Fruit fly (Drosophila melanogaster) whole organism, embryonic: ENCODE data around the gene Wnt6.

Experiments
- Blimp-1 ChIP-seq: fragments of 200-800 bp; sonication (Bioruptor generic); optimal IDR thresholded peaks from 3 replicates; lab custom pipeline; 2018; ENCODE audit warnings: missing biosample characterization, missing genetic modification characterization, mild to moderate bottlenecking, moderate library complexity, missing genetic modification reagents
- CG10209 ChIP-seq: fragments of 200-800 bp; sonication (Bioruptor generic); optimal IDR thresholded peaks from 3 replicates; lab custom pipeline; 2017; ENCODE audit warnings: missing biosample characterization, mild to moderate bottlenecking, missing genetic modification characterization, missing genetic modification reagents
- CG10462 ChIP-seq: fragments of 200-800 bp; sonication (Bioruptor generic); optimal IDR thresholded peaks from 2 replicates; lab custom pipeline; 2016; ENCODE audit warnings: missing biosample characterization, missing genetic modification characterization
- CG10654 ChIP-seq: fragments of 200-800 bp; sonication (Bioruptor generic); optimal IDR thresholded peaks from 2 replicates; lab custom pipeline; 2016; ENCODE audit warnings: missing biosample characterization, missing genetic modification characterization
- CG10959 ChIP-seq: fragments of 200-800 bp; sonication (Bioruptor generic); IDR thresholded peaks from 2 replicates; pipeline ENCODE4 v1.3.6; 2022; ENCODE audit warnings: missing biosample characterization, missing genetic modification characterization
- CG10979 ChIP-seq: fragments of 200-800 bp; sonication (Bioruptor generic); optimal IDR thresholded peaks from 2 replicates; lab custom pipeline; 2018; ENCODE audit warnings: missing biosample characterization, mild to moderate bottlenecking, missing genetic modification characterization, moderate library complexity
- CG11093 ChIP-seq: fragments of 200-800 bp; sonication (Bioruptor generic); IDR thresholded peaks from 3 replicates; pipeline ENCODE4 v1.3.6; 2022; ENCODE audit warnings: missing biosample characterization, missing genetic modification characterization
- CG11504 ChIP-seq: fragments of 200-800 bp; sonication (Bioruptor generic); optimal IDR thresholded peaks from 3 replicates; lab custom pipeline; 2019; ENCODE audit warnings: missing biosample characterization, mild to moderate bottlenecking, missing genetic modification characterization, moderate library complexity
- CG13624 ChIP-seq: fragments of 200-800 bp; sonication (Bioruptor generic); optimal IDR thresholded peaks from 2 replicates; lab custom pipeline; 2016; ENCODE audit warnings: missing biosample characterization, missing genetic modification characterization
- CG17328 ChIP-seq: fragments of 200-800 bp; sonication (Bioruptor generic); IDR thresholded peaks from 2 replicates; pipeline ENCODE4 v1.3.6; 2022; ENCODE audit warnings: missing biosample characterization, missing genetic modification characterization
- CG17385 ChIP-seq: fragments of 200-800 bp; sonication (Bioruptor generic); optimal IDR thresholded peaks from 3 replicates; lab custom pipeline; 2018; ENCODE audit warnings: missing biosample characterization, mild to moderate bottlenecking, missing genetic modification characterization
- CG17612 ChIP-seq: fragments of 200-800 bp; sonication (Bioruptor generic); IDR thresholded peaks from 2 replicates; pipeline ENCODE4 v1.3.6; 2022; ENCODE audit warnings: missing biosample characterization, missing genetic modification characterization
- CG17829 ChIP-seq: fragments of 200-800 bp; optimal IDR thresholded peaks from 2 replicates; lab custom pipeline; 2019; ENCODE audit warnings: missing biosample characterization, mild to moderate bottlenecking, missing genetic modification characterization, moderate library complexity
- CG2712 ChIP-seq: fragments of 200-800 bp; optimal IDR thresholded peaks from 3 replicates; lab custom pipeline; 2019; ENCODE audit warnings: missing biosample characterization, mild to moderate bottlenecking, missing genetic modification characterization, moderate library complexity
- CG30403 ChIP-seq: fragments of 200-800 bp; sonication (Bioruptor generic); optimal IDR thresholded peaks from 3 replicates; lab custom pipeline; 2016; ENCODE audit warnings: missing biosample characterization, missing genetic modification characterization
- CG32767 ChIP-seq: fragments of 200-800 bp; sonication (Bioruptor generic); IDR thresholded peaks from 2 replicates; pipeline ENCODE4 v1.3.6; 2022; ENCODE audit warnings: missing biosample characterization, missing genetic modification characterization
- CG3407 ChIP-seq: fragments of 200-800 bp; sonication (Bioruptor generic); optimal IDR thresholded peaks from 2 replicates; lab custom pipeline; 2018; ENCODE audit warnings: missing biosample characterization, mild to moderate bottlenecking, missing genetic modification characterization
- CG34422 ChIP-seq: fragments of 200-800 bp; sonication (Bioruptor generic); IDR thresholded peaks from 3 replicates; pipeline ENCODE4 v1.3.6; 2022; ENCODE audit warnings: missing biosample characterization, missing genetic modification characterization
- CG5180 ChIP-seq: fragments of 200-800 bp; sonication (Bioruptor generic); optimal IDR thresholded peaks from 3 replicates; lab custom pipeline; 2017; ENCODE audit warnings: missing biosample characterization, missing genetic modification characterization, mild to moderate bottlenecking, moderate library complexity, missing genetic modification reagents
- CG6689 ChIP-seq: fragments of 200-800 bp; sonication (Bioruptor generic); IDR thresholded peaks from 2 replicates; pipeline ENCODE4 v1.3.6; 2022; ENCODE audit warnings: missing biosample characterization, missing genetic modification characterization
- CG7839 ChIP-seq: fragments of 200-800 bp; sonication (Bioruptor generic); optimal IDR thresholded peaks from 3 replicates; lab custom pipeline; 2018; ENCODE audit warnings: missing biosample characterization, mild to moderate bottlenecking, missing genetic modification characterization, moderate library complexity
- CG8924 ChIP-seq: fragments of 200-800 bp; optimal IDR thresholded peaks from 3 replicates; lab custom pipeline; 2019; ENCODE audit warnings: missing biosample characterization, mild to moderate bottlenecking, missing genetic modification characterization, moderate library complexity
- CG9727 ChIP-seq: fragments of 200-800 bp; sonication (Bioruptor generic); optimal IDR thresholded peaks from 3 replicates; lab custom pipeline; 2017; ENCODE audit warnings: missing biosample characterization, mild to moderate bottlenecking, missing genetic modification characterization
- Camta ChIP-seq: fragments of 200-800 bp; sonication (Bioruptor generic); optimal IDR thresholded peaks from 2 replicates; lab custom pipeline; 2016; ENCODE audit warnings: missing biosample characterization, missing genetic modification characterization
- Chrac-16 ChIP-seq: fragments of 200-800 bp; sonication (Bioruptor generic); optimal IDR thresholded peaks from 3 replicates; lab custom pipeline; 2016; ENCODE audit warnings: missing biosample characterization, missing genetic modification characterization
- ERR ChIP-seq: fragments of 200-800 bp; sonication (Bioruptor generic); optimal IDR thresholded peaks from 2 replicates; lab custom pipeline; 2016; ENCODE audit warnings: missing biosample characterization, missing genetic modification characterization
- Hsf ChIP-seq: fragments of 200-800 bp; sonication (Bioruptor generic); optimal IDR thresholded peaks from 3 replicates; lab custom pipeline; 2016; ENCODE audit warnings: missing biosample characterization, missing genetic modification characterization
- NFAT ChIP-seq: fragments of 200-800 bp; sonication (Bioruptor generic); IDR thresholded peaks from 2 replicates; pipeline ENCODE4 v1.3.6; 2022; ENCODE audit warnings: missing biosample characterization, missing genetic modification characterization
- Oli ChIP-seq: fragments of 200-800 bp; sonication (Bioruptor generic); optimal IDR thresholded peaks from 2 replicates; lab custom pipeline; 2018; ENCODE audit warnings: missing biosample characterization, mild to moderate bottlenecking, missing genetic modification characterization, moderate library complexity
- Ptx1 ChIP-seq: fragments of 200-800 bp; sonication (Bioruptor generic); IDR thresholded peaks from 2 replicates; pipeline ENCODE4 v1.3.6; 2022; ENCODE audit warnings: missing biosample characterization, missing genetic modification characterization
- Ssrp ChIP-seq: fragments of 200-800 bp; sonication (Bioruptor generic); optimal IDR thresholded peaks from 2 replicates; lab custom pipeline; 2018; ENCODE audit warnings: missing biosample characterization, mild to moderate bottlenecking, missing genetic modification characterization, moderate library complexity
- Usf ChIP-seq: fragments of 200-800 bp; sonication (Bioruptor generic); optimal IDR thresholded peaks from 2 replicates; lab custom pipeline; 2017; ENCODE audit warnings: missing genotype, missing biosample characterization, missing genetic modification characterization
- Xbp1 ChIP-seq: fragments of 200-800 bp; sonication (Bioruptor generic); optimal IDR thresholded peaks from 3 replicates; lab custom pipeline; 2016; ENCODE audit warnings: missing biosample characterization, mild to moderate bottlenecking, missing genetic modification characterization
- az2 ChIP-seq: fragments of 200-800 bp; sonication (Bioruptor generic); optimal IDR thresholded peaks from 3 replicates; lab custom pipeline; 2016; ENCODE audit warnings: missing biosample characterization, missing genetic modification characterization
- bsh ChIP-seq, 2 experiments: fragments of 200-800 bp; sonication (Bioruptor generic); optimal IDR thresholded peaks; 2 replicates each; lab custom pipeline; 2017 to 2018; ENCODE audit warnings: mild to moderate bottlenecking in 2 of 2, missing biosample characterization in 2 of 2, missing genetic modification characterization in 2 of 2, moderate library complexity in 1 of 2
- ci ChIP-seq: fragments of 200-800 bp; sonication (Bioruptor generic); IDR thresholded peaks from 3 replicates; pipeline ENCODE4 v1.3.6; 2022; ENCODE audit warnings: missing biosample characterization, missing genetic modification characterization
- croc ChIP-seq: fragments of 200-800 bp; sonication (Bioruptor generic); conservative IDR thresholded peaks from 3 replicates; pipeline ENCODE4 v1.3.6; 2022; ENCODE audit warnings: missing biosample characterization, missing genetic modification characterization
- fd102C ChIP-seq: fragments of 200-800 bp; sonication (Bioruptor generic); optimal IDR thresholded peaks from 2 replicates; lab custom pipeline; 2018; ENCODE audit warnings: missing biosample characterization, mild to moderate bottlenecking, missing genetic modification characterization, moderate library complexity
- ftz-f1 ChIP-seq: fragments of 200-800 bp; sonication (Bioruptor generic); optimal IDR thresholded peaks from 2 replicates; lab custom pipeline; 2016; ENCODE audit warnings: missing biosample characterization, missing genetic modification characterization
- ham ChIP-seq: fragments of 200-800 bp; sonication (Bioruptor generic); IDR thresholded peaks from 2 replicates; pipeline ENCODE4 v1.3.6; 2022; ENCODE audit warnings: missing biosample characterization, missing genetic modification characterization
- knrl ChIP-seq: fragments of 200-800 bp; sonication (Bioruptor generic); IDR thresholded peaks from 3 replicates; pipeline ENCODE4 v1.3.6; 2022; ENCODE audit warnings: missing biosample characterization, missing genetic modification characterization; ENCODE audit not compliant: partially characterized antibody
- luna ChIP-seq: fragments of 200-800 bp; sonication (Bioruptor generic); optimal IDR thresholded peaks from 2 replicates; lab custom pipeline; 2016; ENCODE audit warnings: missing biosample characterization, missing genetic modification characterization
- nmo ChIP-seq: fragments of 200-800 bp; sonication (Bioruptor generic); optimal IDR thresholded peaks from 2 replicates; lab custom pipeline; 2018; ENCODE audit warnings: missing biosample characterization, mild to moderate bottlenecking, missing genetic modification characterization, moderate library complexity
- nom ChIP-seq: fragments of 200-800 bp; sonication (Bioruptor generic); optimal IDR thresholded peaks from 2 replicates; lab custom pipeline; 2017; ENCODE audit warnings: missing biosample characterization, missing genetic modification characterization, mild to moderate bottlenecking, moderate library complexity, missing genetic modification reagents
- pan ChIP-seq, 4 experiments: fragments of >200 bp in 3 of 4; fragments of 200-800 bp in 1 of 4; sonication (Bioruptor generic) in 1 of 4; optimal IDR thresholded peaks in 3 of 4; IDR thresholded peaks in 1 of 4; 2 replicates each; pipeline versions ENCODE4 v1.3.6 to Lab custom; 2017 to 2022; ENCODE audit warnings: missing biosample characterization in 2 of 4, missing genetic modification characterization in 2 of 4, mixed read lengths in 1 of 4
- sens-2 ChIP-seq: fragments of 200-800 bp; sonication (Bioruptor generic); IDR thresholded peaks from 2 replicates; pipeline ENCODE4 v1.3.6; 2022; ENCODE audit warnings: missing biosample characterization, missing genetic modification characterization
- ssp ChIP-seq: fragments of 200-800 bp; sonication (Bioruptor generic); IDR thresholded peaks from 2 replicates; pipeline ENCODE4 v1.3.6; 2022; ENCODE audit warnings: missing biosample characterization, missing genetic modification characterization
- tin ChIP-seq: fragments of 200-800 bp; sonication (Bioruptor generic); optimal IDR thresholded peaks from 3 replicates; lab custom pipeline; 2016; ENCODE audit warnings: missing biosample characterization, missing genetic modification characterization
- tx ChIP-seq: fragments of 200-800 bp; sonication (Bioruptor generic); optimal IDR thresholded peaks from 2 replicates; lab custom pipeline; 2016; ENCODE audit warnings: missing biosample characterization, missing genetic modification characterization
- unpg ChIP-seq: fragments of 200-800 bp; sonication (Bioruptor generic); optimal IDR thresholded peaks from 3 replicates; lab custom pipeline; 2018; ENCODE audit warnings: missing biosample characterization, mild to moderate bottlenecking, missing genetic modification characterization, moderate library complexity

Wnt6 gene

dm6 chr2L:7291968-7292367 lies 41.5 kb upstream of the Wnt6 start (continued):
- TF ChIP-seq CG11093 (GFP tag; lab: Robert Waterston, UW) (no peak), CG30403 (GFP tag; lab: Kevin White, UChicago) (peak; percentile 18), CG10959 (GFP tag; lab: Robert Waterston, UW) (peak; percentile 49), tx (GFP tag; lab: Kevin White, UChicago) (no peak), CG9727 (GFP tag; lab: Kevin White, UChicago) (peak; percentile 71), Ptx1 (GFP tag; lab: Robert Waterston, UW) (0 out of 2 replicates have a peak, but pooled peaks have one; percentile 16), CG7839 (tag; lab: Kevin White, UChicago) (peak; percentile 17), ssp (GFP tag; lab: Robert Waterston, UW) (0 out of 2 replicates have a peak, but pooled peaks have one; percentile 30), Camta (no peak), Oli (tag; lab: Kevin White, UChicago) (peak; percentile 31), ci (0 out of 3 replicates have a peak, but pooled peaks have one; percentile 55), CG34422 (GFP tag; lab: Robert Waterston, UW) (no peak), Usf (GFP tag; lab: Kevin White, UChicago) (no peak), CG10654 (no peak), NFAT (no peak), fd102C (GFP tag; lab: Kevin White, UChicago) (peak; percentile 8), CG13624 (no peak), Xbp1 (GFP tag; lab: Kevin White, UChicago) (no peak), luna (GFP tag; lab: Kevin White, UChicago) (no peak), tin (GFP tag; lab: Kevin White, UChicago) (peak; percentile 6), CG2712 (peak; percentile 25), CG10462 (GFP tag; lab: Kevin White, UChicago) (no peak), CG11504 (tag; lab: Kevin White, UChicago) (peak; percentile 32), Hsf (GFP tag; lab: Kevin White, UChicago) (peak; percentile 1), CG17385 (GFP tag; lab: Kevin White, UChicago) (no peak), CG5180 (GFP tag; lab: Kevin White, UChicago) (no peak), knrl (GFP tag; lab: Robert Waterston, UW) (no peak), pan (optimal IDR thresholded peaks at IDR 0.05; lab: Kevin White, UChicago) (no peak), pan (GFP tag; optimal IDR thresholded peaks at IDR 0.05 in 1 of 2, IDR thresholded peaks at IDR 0.05 in 1 of 2) (no peak), CG17829 (peak; percentile 3), CG32767 (GFP tag; lab: Robert Waterston, UW) (0 out of 2 replicates have a peak, but pooled peaks have one; percentile 10), ham (GFP tag; lab: Robert Waterston, UW) (no peak), nom (GFP tag; lab: Kevin White, UChicago) (no peak), Blimp-1 (peak; percentile 20), CG3407 (GFP tag; lab: Kevin White, UChicago) (peak; percentile 31), CG8924 (tag; lab: Kevin White, UChicago) (peak; percentile 16), CG10979 (tag; lab: Kevin White, UChicago) (peak; percentile 14), az2 (GFP tag; lab: Kevin White, UChicago) (peak; percentile 41), croc (GFP tag; lab: Robert Waterston, UW) (peak; percentile 42; the same call in 1 of the 3 replicates), Ssrp (tag; lab: Kevin White, UChicago) (peak; percentile 27), CG17612 (no peak), CG10209 (peak; percentile 2), CG6689 (GFP tag; lab: Robert Waterston, UW) (peak; percentile 19; the same call in 1 of the 2 replicates), Chrac-16 (GFP tag; lab: Kevin White, UChicago) (peak; percentile 29), CG17328 (GFP tag; lab: Robert Waterston, UW) (peak; percentile 38; the same call in 1 of the 2 replicates), bsh (GFP tag; optimal IDR thresholded peaks at IDR 0.05; lab: Kevin White, UChicago) (peak in 1 of 2 experiments; percentile 51), ftz-f1 (GFP tag; lab: Kevin White, UChicago) (no peak), sens-2 (GFP tag; lab: Robert Waterston, UW) (0 out of 2 replicates have a peak, but pooled peaks have one; percentile 32), nmo (GFP tag; lab: Kevin White, UChicago) (peak; percentile 51), ERR (GFP tag; lab: Kevin White, UChicago) (no peak), unpg (GFP tag; lab: Kevin White, UChicago) (peak; percentile 26)
